Fruit fly (Drosophila melanogaster) whole organism, embryonic: ENCODE measurements around the gene Eip75B.

Experiments used
- Ada2b ChIP-seq: fragments of 200-800 bp; sonication (Bioruptor generic); IDR thresholded peaks from 2 replicates; pipeline ENCODE4 v1.3.6; 2022; ENCODE audit warnings: missing biosample characterization, missing genetic modification characterization
- CG10366 ChIP-seq: fragments of 200-800 bp; sonication (Bioruptor generic); IDR thresholded peaks from 2 replicates; pipeline ENCODE4 v1.3.6; 2022; ENCODE audit warnings: missing biosample characterization, missing genetic modification characterization
- CG10543 ChIP-seq: fragments of 200-800 bp; sonication (Bioruptor generic); optimal IDR thresholded peaks from 3 replicates; lab custom pipeline; 2017; ENCODE audit warnings: missing biosample characterization, mild to moderate bottlenecking, missing genetic modification characterization, moderate library complexity
- CG12071 ChIP-seq: fragments of 200-800 bp; sonication (Bioruptor generic); optimal IDR thresholded peaks from 3 replicates; lab custom pipeline; 2018; ENCODE audit warnings: missing biosample characterization, mild to moderate bottlenecking, missing genetic modification characterization
- CG13287 ChIP-seq: fragments of 200-800 bp; sonication (Bioruptor generic); IDR thresholded peaks from 2 replicates; pipeline ENCODE4 v1.3.6; 2022; ENCODE audit warnings: missing biosample characterization, missing genetic modification characterization; ENCODE audit not compliant: partially characterized antibody
- CG14050 ChIP-seq: fragments of 200-800 bp; sonication (Bioruptor generic); IDR thresholded peaks from 3 replicates; pipeline ENCODE4 v1.3.6; 2022; ENCODE audit warnings: missing biosample characterization, missing genetic modification characterization
- CG1603 ChIP-seq: fragments of 200-800 bp; sonication (Bioruptor generic); optimal IDR thresholded peaks from 2 replicates; lab custom pipeline; 2019; ENCODE audit warnings: missing biosample characterization, mild to moderate bottlenecking, missing genetic modification characterization, moderate library complexity
- CG17802 ChIP-seq: fragments of 200-800 bp; sonication (Bioruptor generic); optimal IDR thresholded peaks from 2 replicates; lab custom pipeline; 2018; ENCODE audit warnings: missing biosample characterization, mild to moderate bottlenecking, missing genetic modification characterization, moderate library complexity
- CG17829 ChIP-seq: fragments of 200-800 bp; optimal IDR thresholded peaks from 2 replicates; lab custom pipeline; 2019; ENCODE audit warnings: missing biosample characterization, mild to moderate bottlenecking, missing genetic modification characterization, moderate library complexity
- CG1792 ChIP-seq: fragments of 200-800 bp; sonication (Bioruptor generic); optimal IDR thresholded peaks from 2 replicates; lab custom pipeline; 2016; ENCODE audit warnings: missing biosample characterization, missing genetic modification characterization
- CG18599 ChIP-seq: fragments of 200-800 bp; sonication (Bioruptor generic); optimal IDR thresholded peaks from 3 replicates; lab custom pipeline; 2017; ENCODE audit warnings: missing biosample characterization, missing genetic modification characterization, mild to moderate bottlenecking, moderate library complexity, missing genetic modification reagents
- CG18619 ChIP-seq: fragments of 200-800 bp; sonication (Bioruptor generic); optimal IDR thresholded peaks from 3 replicates; lab custom pipeline; 2017; ENCODE audit warnings: missing biosample characterization, mild to moderate bottlenecking, missing genetic modification characterization
- CG32532 ChIP-seq: fragments of 200-800 bp; sonication (Bioruptor generic); IDR thresholded peaks from 2 replicates; pipeline ENCODE4 v1.3.6; 2022; ENCODE audit warnings: missing biosample characterization, missing genetic modification characterization
- CG34376 ChIP-seq: fragments of 200-800 bp; sonication (Bioruptor generic); optimal IDR thresholded peaks from 2 replicates; lab custom pipeline; 2018; ENCODE audit warnings: missing biosample characterization, mild to moderate bottlenecking, missing genetic modification characterization
- CG34422 ChIP-seq: fragments of 200-800 bp; sonication (Bioruptor generic); IDR thresholded peaks from 3 replicates; pipeline ENCODE4 v1.3.6; 2022; ENCODE audit warnings: missing biosample characterization, missing genetic modification characterization
- CG6175 ChIP-seq: fragments of 200-800 bp; sonication (Bioruptor generic); IDR thresholded peaks from 3 replicates; pipeline ENCODE4 v1.3.6; 2022; ENCODE audit warnings: missing biosample characterization, missing genetic modification characterization
- CG6791 ChIP-seq: fragments of 200-800 bp; sonication (Bioruptor generic); IDR thresholded peaks from 3 replicates; pipeline ENCODE4 v1.3.6; 2022; ENCODE audit warnings: missing biosample characterization, missing genetic modification characterization; ENCODE audit not compliant: partially characterized antibody
- CG7928 ChIP-seq: fragments of 200-800 bp; sonication (Bioruptor generic); optimal IDR thresholded peaks from 2 replicates; lab custom pipeline; 2017; ENCODE audit warnings: missing biosample characterization, mild to moderate bottlenecking, missing genetic modification characterization
- CkIIα-i1 ChIP-seq: fragments of 200-800 bp; sonication (Bioruptor generic); IDR thresholded peaks from 2 replicates; pipeline ENCODE4 v1.3.6; 2022; ENCODE audit warnings: missing biosample characterization, missing genetic modification characterization
- CrebB ChIP-seq: fragments of 200-800 bp; sonication (Bioruptor generic); optimal IDR thresholded peaks from 3 replicates; lab custom pipeline; 2018; ENCODE audit warnings: missing biosample characterization, mild to moderate bottlenecking, missing genetic modification characterization
- D19A ChIP-seq: fragments of 200-800 bp; optimal IDR thresholded peaks from 3 replicates; lab custom pipeline; 2019; ENCODE audit warnings: missing biosample characterization, mild to moderate bottlenecking, missing genetic modification characterization, moderate library complexity
- D19B ChIP-seq: fragments of 200-800 bp; sonication (Bioruptor generic); optimal IDR thresholded peaks from 2 replicates; lab custom pipeline; 2017; ENCODE audit warnings: missing biosample characterization, mild to moderate bottlenecking, missing genetic modification characterization
- Drgx ChIP-seq: fragments of 200-800 bp; sonication (Bioruptor generic); IDR thresholded peaks from 2 replicates; pipeline ENCODE4 v1.3.6; 2022; ENCODE audit warnings: missing biosample characterization, missing genetic modification characterization
- Fer3 ChIP-seq: fragments of 200-800 bp; sonication (Bioruptor generic); optimal IDR thresholded peaks from 2 replicates; lab custom pipeline; 2018; ENCODE audit warnings: missing biosample characterization, mild to moderate bottlenecking, missing genetic modification characterization, moderate library complexity
- HLH4C ChIP-seq: fragments of 200-800 bp; sonication (Bioruptor generic); IDR thresholded peaks from 3 replicates; pipeline ENCODE4 v1.3.6; 2022; ENCODE audit warnings: missing biosample characterization, missing genetic modification characterization; ENCODE audit not compliant: partially characterized antibody
- Hr51 ChIP-seq, 2 experiments: fragments of 200-800 bp; sonication (Bioruptor generic); optimal IDR thresholded peaks; 2 replicates in 1 of 2; 3 replicates in 1 of 2; lab custom pipeline; 2016 to 2018; ENCODE audit warnings: missing biosample characterization in 2 of 2, missing genetic modification characterization in 2 of 2, mild to moderate bottlenecking in 1 of 2, moderate library complexity in 1 of 2
- Nf-YC ChIP-seq: fragments of 200-800 bp; optimal IDR thresholded peaks from 3 replicates; lab custom pipeline; 2019; ENCODE audit warnings: missing biosample characterization, mild to moderate bottlenecking, missing genetic modification characterization, moderate library complexity
- Oaz ChIP-seq: fragments of 200-800 bp; sonication (Bioruptor generic); IDR thresholded peaks from 2 replicates; pipeline ENCODE4 v1.3.6; 2022; ENCODE audit warnings: missing biosample characterization, missing genetic modification characterization
- Rfx ChIP-seq: fragments of 200-800 bp; sonication (Bioruptor generic); IDR thresholded peaks from 2 replicates; pipeline ENCODE4 v1.3.6; 2022; ENCODE audit warnings: missing biosample characterization, missing genetic modification characterization
- Scr ChIP-seq: fragments of 200-800 bp; sonication (Bioruptor generic); IDR thresholded peaks from 2 replicates; pipeline ENCODE4 v1.3.6; 2022; ENCODE audit warnings: missing biosample characterization, missing genetic modification characterization; ENCODE audit not compliant: partially characterized antibody
- Sox102F ChIP-seq: fragments of 200-800 bp; sonication (Bioruptor generic); optimal IDR thresholded peaks from 2 replicates; lab custom pipeline; 2018; ENCODE audit warnings: missing biosample characterization, mild to moderate bottlenecking, missing genetic modification characterization, moderate library complexity
- Trl ChIP-seq, 3 experiments: fragments of >200 bp in 2 of 3; fragments of 200-800 bp in 1 of 3; sonication (Bioruptor generic) in 1 of 3; optimal IDR thresholded peaks; 2 replicates in 1 of 3; 3 replicates in 2 of 3; lab custom pipeline; 2016 to 2017; ENCODE audit warnings: missing biosample characterization in 1 of 3, missing genetic modification characterization in 1 of 3
- ab ChIP-seq: fragments of 200-800 bp; sonication (Bioruptor generic); optimal IDR thresholded peaks from 2 replicates; lab custom pipeline; 2016; ENCODE audit warnings: missing biosample characterization, missing genetic modification characterization
- abd-A ChIP-seq: fragments of 200-800 bp; sonication (Bioruptor generic); optimal IDR thresholded peaks from 3 replicates; lab custom pipeline; 2019; ENCODE audit warnings: missing biosample characterization, mild to moderate bottlenecking, missing genetic modification characterization, moderate library complexity
- ash1 ChIP-seq: fragments of 200-800 bp; sonication (Bioruptor generic); optimal IDR thresholded peaks from 2 replicates; lab custom pipeline; 2018; ENCODE audit warnings: missing biosample characterization, mild to moderate bottlenecking, missing genetic modification characterization
- cad ChIP-seq: fragments of >200 bp; optimal IDR thresholded peaks from 2 replicates; lab custom pipeline; 2017; ENCODE audit warnings: missing biosample characterization, missing genetic modification characterization
- chinmo ChIP-seq: fragments of 200-800 bp; sonication (Bioruptor generic); IDR thresholded peaks from 4 replicates; pipeline ENCODE4 v1.3.6; 2022; ENCODE audit warnings: missing biosample characterization, missing genetic modification characterization; ENCODE audit not compliant: partially characterized antibody
- chm ChIP-seq: fragments of 200-800 bp; sonication (Bioruptor generic); IDR thresholded peaks from 2 replicates; pipeline ENCODE4 v1.3.6; 2022; ENCODE audit warnings: missing biosample characterization, missing genetic modification characterization
- disco-r ChIP-seq: fragments of 200-800 bp; sonication (Bioruptor generic); optimal IDR thresholded peaks from 2 replicates; lab custom pipeline; 2016; ENCODE audit warnings: missing biosample characterization, missing genetic modification characterization
- eve ChIP-seq, 2 experiments: fragments of >200 bp; optimal IDR thresholded peaks; 2 replicates each; lab custom pipeline; 2017; ENCODE audit warnings: missing biosample characterization in 2 of 2, missing genetic modification characterization in 2 of 2
- grau ChIP-seq: fragments of 200-800 bp; optimal IDR thresholded peaks from 3 replicates; lab custom pipeline; 2019; ENCODE audit warnings: missing biosample characterization, mild to moderate bottlenecking, missing genetic modification characterization, moderate library complexity
- hth ChIP-seq: fragments of >200 bp; optimal IDR thresholded peaks from 2 replicates; lab custom pipeline; 2017; ENCODE audit warnings: inconsistent platforms
- kni ChIP-seq: fragments of 200-800 bp; sonication (Bioruptor generic); optimal IDR thresholded peaks from 3 replicates; lab custom pipeline; 2017; ENCODE audit warnings: mild to moderate bottlenecking, missing biosample characterization, missing genetic modification reagents, missing genetic modification characterization
- slp2 ChIP-seq: fragments of 200-800 bp; sonication (Bioruptor generic); optimal IDR thresholded peaks from 2 replicates; lab custom pipeline; 2016; ENCODE audit warnings: missing biosample characterization, missing genetic modification characterization
- tin ChIP-seq: fragments of 200-800 bp; sonication (Bioruptor generic); optimal IDR thresholded peaks from 3 replicates; lab custom pipeline; 2016; ENCODE audit warnings: missing biosample characterization, missing genetic modification characterization
- tna ChIP-seq: fragments of 200-800 bp; sonication (Bioruptor generic); IDR thresholded peaks from 2 replicates; pipeline ENCODE4 v1.3.6; 2022; ENCODE audit warnings: missing biosample characterization, missing genetic modification characterization; ENCODE audit not compliant: partially characterized antibody
- unc-4 ChIP-seq: fragments of 200-800 bp; sonication (Bioruptor generic); IDR thresholded peaks from 2 replicates; pipeline ENCODE4 v1.3.6; 2022; ENCODE audit warnings: missing biosample characterization, missing genetic modification characterization; ENCODE audit not compliant: partially characterized antibody
- vnd ChIP-seq: fragments of 200-800 bp; sonication (Bioruptor generic); IDR thresholded peaks from 3 replicates; pipeline ENCODE4 v1.3.6; 2022; ENCODE audit warnings: missing biosample characterization, missing genetic modification characterization; ENCODE audit not compliant: partially characterized antibody
- vvl ChIP-seq: fragments of 200-800 bp; sonication (Bioruptor generic); IDR thresholded peaks from 2 replicates; pipeline ENCODE4 v1.3.6; 2022; ENCODE audit warnings: missing biosample characterization, missing genetic modification characterization

Eip75B gene

dm6 chr3L:17961608-17962007, 102.9 kb downstream of the Eip75B start (continued):
- TF ChIP-seq ab (no peak), CkIIα-i1 (GFP tag; lab: Robert Waterston, UW) (no peak), Sox102F (GFP tag; lab: Kevin White, UChicago) (no peak), tin (GFP tag; lab: Kevin White, UChicago) (no peak), grau (tag; lab: Kevin White, UChicago) (peak; percentile 6), CG12071 (GFP tag; lab: Kevin White, UChicago) (peak; percentile 51), Scr (GFP tag; lab: Robert Waterston, UW) (no peak), HLH4C (GFP tag; lab: Robert Waterston, UW) (peak; percentile 32; the same call in 1 of the 3 replicates), cad (GFP tag; lab: Kevin White, UChicago) (no peak), Fer3 (tag; lab: Kevin White, UChicago) (peak; percentile 28), chm (peak; percentile 92), CG17829 (no peak), chinmo (GFP tag; lab: Robert Waterston, UW) (peak; percentile 85), tna (GFP tag; lab: Robert Waterston, UW) (peak; percentile 72), CG10366 (GFP tag; lab: Robert Waterston, UW) (0 out of 2 replicates have a peak, but pooled peaks have one; percentile 21), unc-4 (GFP tag; lab: Robert Waterston, UW) (no peak), CG34376 (GFP tag; lab: Kevin White, UChicago) (peak; percentile 56), CG7928 (GFP tag; lab: Kevin White, UChicago) (no peak), Nf-YC (no peak), disco-r (GFP tag; lab: Kevin White, UChicago) (no peak), Hr51 (GFP tag; optimal IDR thresholded peaks at IDR 0.05; lab: Kevin White, UChicago) (no peak), vvl (GFP tag; lab: Robert Waterston, UW) (peak; percentile 59), slp2 (GFP tag; lab: Kevin White, UChicago) (no peak), Oaz (GFP tag; lab: Robert Waterston, UW) (no peak), CG34422 (peak; percentile 40; the same call in 1 of the 3 replicates), kni (GFP tag; lab: Kevin White, UChicago) (peak; percentile 4), CG18599 (peak; percentile 44), CG14050 (peak; percentile 26; the same call in 1 of the 3 replicates), CrebB (peak; percentile 43), CG17802 (tag; lab: Kevin White, UChicago) (no peak), CG13287 (GFP tag; lab: Robert Waterston, UW) (peak; percentile 15; the same call in 1 of the 2 replicates), Drgx (GFP tag; lab: Robert Waterston, UW) (peak; percentile 36), hth (no peak), vnd (GFP tag; lab: Robert Waterston, UW) (0 out of 3 replicates have a peak, but pooled peaks have one; percentile 11), eve (GFP tag; optimal IDR thresholded peaks at IDR 0.05; lab: Kevin White, UChicago) (no peak), CG6791 (GFP tag; lab: Robert Waterston, UW) (peak; percentile 56; the same call in 2 of the 3 replicates), CG1603 (tag; lab: Kevin White, UChicago) (no peak), CG18619 (GFP tag; lab: Kevin White, UChicago) (peak; percentile 22), CG10543 (GFP tag; lab: Kevin White, UChicago) (peak; percentile 66), CG6175 (GFP tag; lab: Robert Waterston, UW) (peak; percentile 65; the same call in 2 of the 3 replicates), Trl (optimal IDR thresholded peaks at IDR 0.05; lab: Kevin White, UChicago) (peak in 1 of 2 experiments; percentile 55), Trl (GFP tag; optimal IDR thresholded peaks at IDR 0.05; lab: Kevin White, UChicago) (peak; percentile 25), D19B (GFP tag; lab: Kevin White, UChicago) (peak; percentile 47), abd-A (tag; lab: Kevin White, UChicago) (no peak), CG1792 (GFP tag; lab: Kevin White, UChicago) (no peak), Ada2b (GFP tag; lab: Robert Waterston, UW) (no peak), D19A (tag; lab: Kevin White, UChicago) (no peak), CG32532 (GFP tag; lab: Robert Waterston, UW) (peak; percentile 35; the same call in 1 of the 2 replicates), ash1 (GFP tag; lab: Kevin White, UChicago) (peak; percentile 41), Rfx (peak; percentile 65)
